Worm (Caenorhabditis elegans): Measurements from ENCODE around the gene srt-32.

ce11 chrV:14599972-14600371 lies 40.6 kb downstream of the srt-32 start, which contains the start of gene glb-22:
- TF ChIP-seq med-1 (GFP tag; optimal IDR thresholded peaks at IDR 0.05; ENCODE audit: insufficient read depth) (no peak), ztf-23 (GFP tag; IDR thresholded peaks at IDR 0.05) (no peak), cog-1 (tag; optimal IDR thresholded peaks at IDR 0.05) (no peak), ref-1 (GFP tag; conservative IDR thresholded peaks at IDR 0.05) (no peak), T22C8.4 (GFP tag; IDR thresholded peaks at IDR 0.05) (no peak), tab-1 (GFP tag; IDR thresholded peaks at IDR 0.05) (no peak)

All from whole organism, midembryonic.